Fruit fly (Drosophila melanogaster): Measurements from ENCODE around the gene Mst85C.

Gene Mst85C

dm6 chr3R:9049091-9049981 lies 891 bp downstream of the Mst85C start:
- TF ChIP-seq pan (optimal IDR thresholded peaks at IDR 0.05) (no peak), N (GFP tag; optimal IDR thresholded peaks at IDR 0.05) (no peak), br (GFP tag; optimal IDR thresholded peaks at IDR 0.05) (no peak), jim (GFP tag; optimal IDR thresholded peaks at IDR 0.05) (no peak), Abd-B (GFP tag; optimal IDR thresholded peaks at IDR 0.05) (no peak), Sp1 (GFP tag; optimal IDR thresholded peaks at IDR 0.05) (no peak), sv (GFP tag; optimal IDR thresholded peaks at IDR 0.05) (no peak), OdsH (GFP tag; optimal IDR thresholded peaks at IDR 0.05) (peak; percentile 33), tai (GFP tag; optimal IDR thresholded peaks at IDR 0.05) (no peak), Vsx2 (GFP tag; optimal IDR thresholded peaks at IDR 0.05; ENCODE audit: partially characterized antibody) (no peak), brk (GFP tag; optimal IDR thresholded peaks at IDR 0.05) (peak; percentile 22), psq (GFP tag; optimal IDR thresholded peaks at IDR 0.05) (no peak), woc (GFP tag; optimal IDR thresholded peaks at IDR 0.05) (peak; percentile 61), CG32264 (GFP tag; optimal IDR thresholded peaks at IDR 0.05) (no peak), HLH106 (tag; optimal IDR thresholded peaks at IDR 0.05) (no peak), dsf (GFP tag; optimal IDR thresholded peaks at IDR 0.05; ENCODE audit: borderline replicate concordance) (no peak), Mio (GFP tag; optimal IDR thresholded peaks at IDR 0.05) (no peak), fru (GFP tag; optimal IDR thresholded peaks at IDR 0.05) (no peak), GATAd (GFP tag; optimal IDR thresholded peaks at IDR 0.05) (no peak), dmrt93B (GFP tag; optimal IDR thresholded peaks at IDR 0.05) (no peak), rgr (GFP tag; optimal IDR thresholded peaks at IDR 0.05) (peak; percentile 5), dl (GFP tag; optimal IDR thresholded peaks at IDR 0.05; ENCODE audit: insufficient read depth in 1 of 2, partially characterized antibody in 2 of 2) (no peak), sage (GFP tag; optimal IDR thresholded peaks at IDR 0.05) (no peak)

- TF ChIP-seq Myc (optimal IDR thresholded peaks at IDR 0.05): peak; percentile 69
- TF ChIP-seq psq (GFP tag; optimal IDR thresholded peaks at IDR 0.05): no peak
Observed at dm6 chr3R:9050519-9051119, 2.2 kb downstream of the Mst85C start, which contains the start of gene Nmdmc. Gene Nmdmc, minus strand, starts transcription at chr3R:9050555.

- TF ChIP-seq tai (GFP tag; optimal IDR thresholded peaks at IDR 0.05) (no peak), Hnf4 (GFP tag; optimal IDR thresholded peaks at IDR 0.05) (peak; percentile 17), brk (GFP tag; optimal IDR thresholded peaks at IDR 0.05) (peak; percentile 14), Dif (GFP tag; optimal IDR thresholded peaks at IDR 0.05; ENCODE audit: partially characterized antibody) (peak; percentile 62), CG32264 (GFP tag; optimal IDR thresholded peaks at IDR 0.05) (no peak), rgr (GFP tag; optimal IDR thresholded peaks at IDR 0.05) (peak; percentile 42), CG9705 (GFP tag; optimal IDR thresholded peaks at IDR 0.05) (no peak), Sp1 (GFP tag; optimal IDR thresholded peaks at IDR 0.05) (peak; percentile 38), dl (GFP tag; optimal IDR thresholded peaks at IDR 0.05; ENCODE audit: insufficient read depth in 1 of 2, partially characterized antibody in 2 of 2) (peak in 1 of 2 experiments; percentile 1), br (GFP tag; optimal IDR thresholded peaks at IDR 0.05) (no peak)
Observed at dm6 chr3R:9051937-9052680, 3.7 kb downstream of the Mst85C start, which contains the start of gene Kdm2. Gene Kdm2, plus strand, starts transcription at chr3R:9052495.

dm6 chr3R:9053021-9053420 lies 4.6 kb downstream of the Mst85C start:
- TF ChIP-seq Hnf4 (GFP tag; optimal IDR thresholded peaks at IDR 0.05) (peak; percentile 67), jim (GFP tag; optimal IDR thresholded peaks at IDR 0.05) (peak; percentile 81), woc (GFP tag; optimal IDR thresholded peaks at IDR 0.05) (peak; percentile 71), fru (GFP tag; optimal IDR thresholded peaks at IDR 0.05) (peak; percentile 87), psq (GFP tag; optimal IDR thresholded peaks at IDR 0.05) (peak; percentile 69), br (GFP tag; optimal IDR thresholded peaks at IDR 0.05) (peak; percentile 75), Sp1 (GFP tag; optimal IDR thresholded peaks at IDR 0.05) (peak; percentile 72), Myc (optimal IDR thresholded peaks at IDR 0.05) (peak; percentile 59), Hr83 (GFP tag; optimal IDR thresholded peaks at IDR 0.05; ENCODE audit: poor library complexity, severe bottlenecking) (peak; percentile 85), N (GFP tag; optimal IDR thresholded peaks at IDR 0.05) (no peak), foxo (GFP tag; optimal IDR thresholded peaks at IDR 0.05) (peak; percentile 10 to 77), CrebA (GFP tag; optimal IDR thresholded peaks at IDR 0.05; ENCODE audit: borderline replicate concordance) (no peak), Rel (GFP tag; optimal IDR thresholded peaks at IDR 0.05) (no peak), Rel (tag; optimal IDR thresholded peaks at IDR 0.05) (no peak), Abd-B (GFP tag; optimal IDR thresholded peaks at IDR 0.05) (no peak), brk (GFP tag; optimal IDR thresholded peaks at IDR 0.05) (no peak), h (GFP tag; optimal IDR thresholded peaks at IDR 0.05) (peak; percentile 96), Jra (GFP tag; optimal IDR thresholded peaks at IDR 0.05) (peak; percentile 82), sv (GFP tag; optimal IDR thresholded peaks at IDR 0.05) (peak; percentile 37), dl (GFP tag; optimal IDR thresholded peaks at IDR 0.05; ENCODE audit: insufficient read depth in 1 of 2, partially characterized antibody in 2 of 2) (peak; percentile 53 to 90), ey (GFP tag; optimal IDR thresholded peaks at IDR 0.05) (peak; percentile 70), Dif (GFP tag; optimal IDR thresholded peaks at IDR 0.05; ENCODE audit: partially characterized antibody) (peak; percentile 95), GATAd (GFP tag; optimal IDR thresholded peaks at IDR 0.05) (no peak), HLH106 (tag; optimal IDR thresholded peaks at IDR 0.05) (peak; percentile 56), rgr (GFP tag; optimal IDR thresholded peaks at IDR 0.05) (peak; percentile 79), OdsH (GFP tag; optimal IDR thresholded peaks at IDR 0.05) (peak; percentile 65), dsf (GFP tag; optimal IDR thresholded peaks at IDR 0.05; ENCODE audit: borderline replicate concordance) (no peak)

Measured in whole organism, wandering third instar larva.